Worm (Caenorhabditis elegans) whole organism, young adult: ENCODE results near the gene srxa-13.
A peak's percentile ranks its signal among the peaks of the same experiment; 100 is the strongest.

Source experiments
- B0019.2 ChIP-seq: fragments of 200-800 bp; sonication (Bioruptor generic); conservative IDR thresholded peaks from 2 replicates; pipeline ENCODE4 v1.3.6; 2022; ENCODE audit warnings: missing genetic modification reagents, missing genetic modification characterization, missing compliant biosample characterization
- B0035.1 ChIP-seq: sonication (generic microtip); optimal IDR thresholded peaks from 2 replicates; lab custom pipeline; 2016; ENCODE audit warnings: missing genetic modification characterization, mild to moderate bottlenecking, missing compliant biosample characterization, missing genotype, missing genetic modification reagents
- B0336.3 ChIP-seq: fragments of 200-800 bp; sonication (Bioruptor generic); IDR thresholded peaks from 2 replicates; pipeline ENCODE4 v1.3.6; 2022; ENCODE audit warnings: missing genetic modification characterization, missing compliant biosample characterization
- C06A6.2 ChIP-seq: fragments of 200-800 bp; sonication (Bioruptor generic); conservative IDR thresholded peaks from 2 replicates; pipeline ENCODE4 v1.3.6; 2022; ENCODE audit warnings: missing genetic modification characterization, missing compliant biosample characterization
- F10E7.11 ChIP-seq: sonication (generic microtip); optimal IDR thresholded peaks from 2 replicates; lab custom pipeline; 2017; ENCODE audit warnings: mild to moderate bottlenecking, missing genetic modification characterization, moderate library complexity, missing compliant biosample characterization
- F23B12.7 ChIP-seq: sonication (generic microtip); optimal IDR thresholded peaks from 2 replicates; lab custom pipeline; 2017; ENCODE audit warnings: missing genetic modification characterization, mild to moderate bottlenecking, missing compliant biosample characterization, antibody characterized with exemption, moderate library complexity; ENCODE audit not compliant: insufficient read depth
- F37B4.10 ChIP-seq: fragments of 200-800 bp; sonication (Bioruptor generic); IDR thresholded peaks from 2 replicates; pipeline ENCODE4 v1.3.6; 2022; ENCODE audit warnings: missing genetic modification characterization, missing compliant biosample characterization
- F57C9.4 ChIP-seq: sonication (generic microtip); optimal IDR thresholded peaks from 2 replicates; lab custom pipeline; 2017; ENCODE audit warnings: mild to moderate bottlenecking, missing genetic modification characterization, missing compliant biosample characterization
- K11D2.4 ChIP-seq: fragments of 200-800 bp; sonication (Bioruptor generic); IDR thresholded peaks from 2 replicates; pipeline ENCODE4 v1.3.6; 2022; ENCODE audit warnings: missing genetic modification reagents, missing genetic modification characterization, missing compliant biosample characterization
- Y79H2A.3 ChIP-seq: fragments of 200-800 bp; sonication (Bioruptor generic); conservative IDR thresholded peaks from 2 replicates; pipeline ENCODE4 v1.3.6; 2022; ENCODE audit warnings: missing genetic modification reagents, missing genetic modification characterization, missing compliant biosample characterization
- ZK185.1 ChIP-seq: sonication (generic microtip); optimal IDR thresholded peaks from 2 replicates; lab custom pipeline; 2016; ENCODE audit warnings: mild to moderate bottlenecking, missing genetic modification characterization, missing compliant biosample characterization; ENCODE audit not compliant: poor library complexity, severe bottlenecking
- akir-1 ChIP-seq: fragments of 200-800 bp; sonication (Bioruptor generic); optimal IDR thresholded peaks from 2 replicates; lab custom pipeline; 2018; ENCODE audit warnings: mild to moderate bottlenecking, missing genetic modification characterization, moderate library complexity, missing compliant biosample characterization
- aptf-2 ChIP-seq: fragments of 200-800 bp; sonication (Bioruptor generic); conservative IDR thresholded peaks from 2 replicates; pipeline ENCODE4 v1.3.6; 2022; ENCODE audit warnings: missing genetic modification reagents, missing genetic modification characterization, missing compliant biosample characterization
- athp-1 ChIP-seq: sonication (generic microtip); optimal IDR thresholded peaks from 2 replicates; lab custom pipeline; 2017; ENCODE audit warnings: mild to moderate bottlenecking, missing genetic modification characterization, missing compliant biosample characterization
- attf-3 ChIP-seq: fragments of 200-800 bp; sonication (Bioruptor generic); conservative IDR thresholded peaks from 2 replicates; pipeline ENCODE4 v1.3.6; 2022; ENCODE audit warnings: missing genetic modification reagents, missing genetic modification characterization, missing compliant biosample characterization
- attf-6 ChIP-seq: fragments of 200-800 bp; sonication (Bioruptor generic); IDR thresholded peaks from 2 replicates; pipeline ENCODE4 v1.3.6; 2022; ENCODE audit warnings: missing genetic modification reagents, missing genetic modification characterization, missing compliant biosample characterization
- ceh-100 ChIP-seq: fragments of 200-800 bp; sonication (Bioruptor generic); IDR thresholded peaks from 2 replicates; pipeline ENCODE4 v1.3.6; 2022; ENCODE audit warnings: missing genetic modification reagents, missing genetic modification characterization, missing compliant biosample characterization
- ceh-40 ChIP-seq: fragments of 200-800 bp; sonication (Bioruptor generic); IDR thresholded peaks from 2 replicates; pipeline ENCODE4 v1.3.6; 2022; ENCODE audit warnings: missing genetic modification characterization, missing compliant biosample characterization
- chd-7 ChIP-seq: sonication (generic microtip); optimal IDR thresholded peaks from 2 replicates; lab custom pipeline; 2016; ENCODE audit warnings: mild to moderate bottlenecking, missing genetic modification characterization, moderate library complexity, missing compliant biosample characterization
- die-1 ChIP-seq: sonication (generic microtip); optimal IDR thresholded peaks from 2 replicates; lab custom pipeline; 2016; ENCODE audit warnings: missing genotype, mild to moderate bottlenecking, missing genetic modification characterization, missing compliant biosample characterization
- dpl-1 ChIP-seq: fragments of 150-350 bp; optimal IDR thresholded peaks from 2 replicates; lab custom pipeline; 2014; ENCODE audit warnings: missing biosample characterization, missing genetic modification reagents, missing genetic modification characterization
- egrh-3 ChIP-seq: fragments of 200-800 bp; sonication (Bioruptor generic); IDR thresholded peaks from 2 replicates; pipeline ENCODE4 v1.3.6; 2022; ENCODE audit warnings: missing genetic modification reagents, missing genetic modification characterization, missing compliant biosample characterization
- ekl-4 ChIP-seq: fragments of 200-800 bp; sonication (Bioruptor generic); IDR thresholded peaks from 2 replicates; pipeline ENCODE4 v1.3.6; 2022; ENCODE audit warnings: missing genetic modification reagents, missing genetic modification characterization, missing compliant biosample characterization
- ets-4 ChIP-seq: fragments of 200-800 bp; sonication (Bioruptor generic); optimal IDR thresholded peaks from 2 replicates; lab custom pipeline; 2018; ENCODE audit warnings: mild to moderate bottlenecking, missing genetic modification characterization, missing compliant biosample characterization
- gei-17 ChIP-seq: fragments of 200-800 bp; sonication (Bioruptor generic); optimal IDR thresholded peaks from 2 replicates; lab custom pipeline; 2018; ENCODE audit warnings: mild to moderate bottlenecking, missing genetic modification characterization, missing compliant biosample characterization
- hlh-12 ChIP-seq: sonication (generic microtip); optimal IDR thresholded peaks from 2 replicates; lab custom pipeline; 2016; ENCODE audit warnings: missing genetic modification characterization, missing compliant biosample characterization
- hmg-20 ChIP-seq: fragments of 200-800 bp; sonication (Bioruptor generic); IDR thresholded peaks from 2 replicates; pipeline ENCODE4 v1.3.6; 2022; ENCODE audit warnings: missing genetic modification reagents, missing genetic modification characterization, missing compliant biosample characterization
- hrde-1 ChIP-seq: sonication (generic microtip); optimal IDR thresholded peaks from 2 replicates; lab custom pipeline; 2016; ENCODE audit warnings: missing genetic modification characterization, mild to moderate bottlenecking, missing compliant biosample characterization, moderate library complexity, missing genotype, missing genetic modification reagents, borderline replicate concordance
- lin-26 ChIP-seq: fragments of 200-800 bp; sonication (Bioruptor generic); IDR thresholded peaks from 2 replicates; pipeline ENCODE4 v1.3.6; 2022; ENCODE audit warnings: missing genetic modification reagents, missing genetic modification characterization, missing compliant biosample characterization
- lin-35 ChIP-seq, 3 experiments: fragments of 150-350 bp in 2 of 3; sonication (generic microtip) in 1 of 3; optimal IDR thresholded peaks; 2 replicates each; lab custom pipeline; 2014 to 2018; ENCODE audit warnings: missing biosample characterization in 3 of 3, missing genetic modification characterization in 3 of 3, missing genetic modification reagents in 3 of 3
- lin-54 ChIP-seq: fragments of 200-800 bp; sonication (Bioruptor generic); optimal IDR thresholded peaks from 2 replicates; lab custom pipeline; 2018; ENCODE audit warnings: mild to moderate bottlenecking, missing genetic modification characterization, missing compliant biosample characterization
- madf-3 ChIP-seq: fragments of 200-800 bp; sonication (Bioruptor generic); IDR thresholded peaks from 2 replicates; pipeline ENCODE4 v1.3.6; 2022; ENCODE audit warnings: missing genetic modification reagents, missing genetic modification characterization, missing compliant biosample characterization
- madf-6 ChIP-seq: fragments of 200-800 bp; sonication (Bioruptor generic); IDR thresholded peaks from 2 replicates; pipeline ENCODE4 v1.3.6; 2022; ENCODE audit warnings: missing genetic modification reagents, missing genetic modification characterization, missing compliant biosample characterization
- madf-8 ChIP-seq: fragments of 200-800 bp; sonication (Bioruptor generic); conservative IDR thresholded peaks from 2 replicates; pipeline ENCODE4 v1.3.6; 2022; ENCODE audit warnings: missing genetic modification reagents, missing genetic modification characterization, missing compliant biosample characterization
- nhr-179 ChIP-seq: sonication (generic microtip); optimal IDR thresholded peaks from 2 replicates; lab custom pipeline; 2016; ENCODE audit warnings: mild to moderate bottlenecking, missing genetic modification characterization, missing compliant biosample characterization
- pha-4 ChIP-seq: fragments of 150-350 bp; sonication (generic microtip); optimal IDR thresholded peaks from 2 replicates; lab custom pipeline; 2014; ENCODE audit warnings: missing biosample characterization, missing genetic modification reagents, missing genetic modification characterization
- rcor-1 ChIP-seq: fragments of 200-800 bp; sonication (Bioruptor generic); IDR thresholded peaks from 2 replicates; pipeline ENCODE4 v1.3.6; 2022; ENCODE audit warnings: missing genetic modification reagents, missing genetic modification characterization, missing compliant biosample characterization
- rpc-1 ChIP-seq, 2 experiments: fragments of 150-350 bp in 1 of 2; sonication (generic microtip) in 1 of 2; optimal IDR thresholded peaks; 2 replicates each; lab custom pipeline; 2014 to 2018; ENCODE audit warnings: missing biosample characterization in 1 of 2, missing genetic modification characterization in 1 of 2, missing genetic modification reagents in 1 of 2, missing genotype in 1 of 2
- snpc-1.1 ChIP-seq: sonication (generic microtip); optimal IDR thresholded peaks from 2 replicates; lab custom pipeline; 2017; ENCODE audit warnings: missing genetic modification characterization, mild to moderate bottlenecking, missing compliant biosample characterization, antibody characterized with exemption, moderate library complexity, missing genotype, missing genetic modification reagents; ENCODE audit not compliant: insufficient read depth
- snpc-4 ChIP-seq, 5 experiments: fragments of 150-350 bp in 1 of 5; sonication (generic microtip) in 4 of 5; optimal IDR thresholded peaks; 2 replicates each; lab custom pipeline; 2014 to 2018; ENCODE audit warnings: missing genetic modification characterization in 5 of 5, missing biosample characterization in 3 of 5, antibody characterized with exemption in 2 of 5, mild to moderate bottlenecking in 2 of 5, missing compliant biosample characterization in 2 of 5, missing genotype in 2 of 5, moderate library complexity in 2 of 5, missing genetic modification reagents in 1 of 5
- somi-1 ChIP-seq: fragments of 200-800 bp; sonication (Bioruptor generic); optimal IDR thresholded peaks from 2 replicates; lab custom pipeline; 2018; ENCODE audit warnings: mild to moderate bottlenecking, missing genetic modification characterization, missing compliant biosample characterization
- tlf-1 ChIP-seq: fragments of 200-800 bp; sonication (Bioruptor generic); optimal IDR thresholded peaks from 2 replicates; lab custom pipeline; 2018; ENCODE audit warnings: mild to moderate bottlenecking, missing genetic modification characterization, missing compliant biosample characterization
- unc-130 ChIP-seq: sonication (generic microtip); optimal IDR thresholded peaks from 2 replicates; lab custom pipeline; 2016; ENCODE audit warnings: missing genetic modification reagents, missing genetic modification characterization, missing compliant biosample characterization
- unc-62 ChIP-seq: fragments of 150-350 bp; optimal IDR thresholded peaks from 2 replicates; lab custom pipeline; 2014; ENCODE audit warnings: missing biosample characterization, missing genetic modification reagents, missing genetic modification characterization
- xnd-1 ChIP-seq: sonication (generic microtip); optimal IDR thresholded peaks from 2 replicates; lab custom pipeline; 2016; ENCODE audit warnings: missing genotype, missing genetic modification reagents, missing genetic modification characterization, missing compliant biosample characterization
- zfh-2 ChIP-seq: fragments of 200-800 bp; sonication (Bioruptor generic); conservative IDR thresholded peaks from 2 replicates; pipeline ENCODE4 v1.3.6; 2022; ENCODE audit warnings: missing genetic modification reagents, missing genetic modification characterization, missing compliant biosample characterization

srxa-13 gene

DNA sequence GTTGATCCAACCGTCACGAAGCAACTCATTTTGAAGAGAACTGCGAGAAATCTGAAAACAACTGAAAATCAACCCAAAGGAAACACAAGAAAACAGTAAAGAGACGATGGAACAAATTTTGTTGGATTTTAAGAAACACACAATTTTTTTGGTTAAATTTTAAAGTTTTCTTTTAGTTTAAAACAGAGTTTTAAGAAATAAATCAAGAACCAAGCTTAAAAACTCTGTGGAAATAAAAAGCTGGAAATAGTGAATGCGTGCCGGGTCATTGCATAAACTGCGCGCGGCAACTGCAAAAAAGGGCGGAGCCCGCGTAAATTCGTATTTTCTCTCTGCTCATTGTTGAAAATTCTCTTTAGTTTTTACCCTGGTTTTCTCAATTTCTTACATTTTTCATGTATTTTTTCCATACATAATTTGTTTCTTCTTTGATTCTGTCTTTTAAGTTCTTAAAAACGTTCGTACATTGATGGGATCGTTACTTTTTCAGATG lies 32.4 kb downstream of the srxa-13 start, which contains the start of the genes algn-13 and R10D12.13 (continued):
- TF ChIP-seq madf-3 (no peak), Y79H2A.3 (no peak), ets-4 (GFP tag; lab: Kevin White, UChicago) (no peak), egrh-3 (GFP tag; lab: Robert Waterston, UW) (no peak), ceh-40 (no peak), zfh-2 (GFP tag; lab: Robert Waterston, UW) (no peak), ekl-4 (peak; percentile 17; the same call in 1 of the 2 replicates), B0019.2 (GFP tag; lab: Robert Waterston, UW) (no peak), lin-26 (GFP tag; lab: Robert Waterston, UW) (no peak), lin-35 (GFP tag; optimal IDR thresholded peaks at IDR 0.05; lab: Kevin White, UChicago) (peak in 2 of 3 experiments; percentile 16 to 68), hmg-20 (0 out of 2 replicates have a peak, but pooled peaks have one; percentile 7), lin-54 (GFP tag; lab: Kevin White, UChicago) (peak; percentile 69), hrde-1 (peak; percentile 9), attf-6 (GFP tag; lab: Robert Waterston, UW) (no peak), chd-7 (tag; lab: Kevin White, UChicago) (no peak), C06A6.2 (GFP tag; lab: Robert Waterston, UW) (peak; percentile 49; the same call in 1 of the 2 replicates), unc-130 (GFP tag; lab: Kevin White, UChicago) (peak; percentile 41), rcor-1 (GFP tag; lab: Robert Waterston, UW) (peak; percentile 57; the same call in 1 of the 2 replicates), snpc-4 (GFP tag; optimal IDR thresholded peaks at IDR 0.05; lab: Kevin White, UChicago) (peak; percentile 65), snpc-4 (tag; optimal IDR thresholded peaks at IDR 0.05; lab: Kevin White, UChicago) (peak in 3 of 4 experiments; percentile 54 to 84 (median 57)), madf-8 (peak; percentile 76), athp-1 (tag; lab: Kevin White, UChicago) (no peak), ZK185.1 (tag; lab: Kevin White, UChicago) (peak; percentile 79), ceh-100 (GFP tag; lab: Robert Waterston, UW) (peak; percentile 76), K11D2.4 (GFP tag; lab: Robert Waterston, UW) (no peak), unc-62 (GFP tag; lab: Kevin White, UChicago) (no peak), hlh-12 (tag; lab: Kevin White, UChicago) (no peak), pha-4 (tag; lab: Kevin White, UChicago) (no peak), snpc-1.1 (tag; lab: Kevin White, UChicago) (peak; percentile 82), dpl-1 (peak; percentile 51), die-1 (no peak), B0336.3 (GFP tag; lab: Robert Waterston, UW) (peak; percentile 68), B0035.1 (no peak), F57C9.4 (tag; lab: Kevin White, UChicago) (no peak), gei-17 (GFP tag; lab: Kevin White, UChicago) (no peak), F23B12.7 (tag; lab: Kevin White, UChicago) (peak; percentile 31), nhr-179 (tag; lab: Kevin White, UChicago) (no peak), xnd-1 (tag; lab: Kevin White, UChicago) (peak; percentile 65), akir-1 (GFP tag; lab: Kevin White, UChicago) (no peak), somi-1 (GFP tag; lab: Kevin White, UChicago) (no peak), madf-6 (peak; percentile 93), aptf-2 (GFP tag; lab: Robert Waterston, UW) (no peak), F10E7.11 (tag; lab: Kevin White, UChicago) (no peak), F37B4.10 (GFP tag; lab: Robert Waterston, UW) (no peak), tlf-1 (GFP tag; lab: Kevin White, UChicago) (peak; percentile 41), attf-3 (GFP tag; lab: Robert Waterston, UW) (0 out of 2 replicates have a peak, but pooled peaks have one; percentile 21), rpc-1 (optimal IDR thresholded peaks at IDR 0.05; lab: Kevin White, UChicago) (peak; percentile 44), rpc-1 (tag; optimal IDR thresholded peaks at IDR 0.05; lab: Kevin White, UChicago) (no peak)
